Fruit fly (Drosophila melanogaster): ENCODE data around the gene hth.

Gene hth

DNA sequence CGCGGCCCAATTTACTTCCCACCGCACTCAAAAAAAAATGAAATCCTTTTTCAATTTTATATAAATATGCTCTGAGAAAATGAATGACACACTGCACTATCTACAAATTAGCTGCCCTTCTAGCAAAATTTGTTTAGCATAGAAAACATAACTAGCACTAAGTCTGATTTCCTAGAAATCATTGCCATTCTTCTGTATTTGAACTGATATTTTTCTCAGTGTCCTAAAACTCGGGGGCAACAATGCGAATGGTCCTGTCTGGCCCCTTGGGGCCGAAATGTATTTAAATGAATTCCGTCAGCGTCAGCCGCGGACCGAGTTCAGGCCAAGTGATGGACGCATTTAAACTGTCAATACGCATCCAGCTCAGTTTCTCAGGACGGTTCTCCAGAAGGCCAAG lies 33.3 kb upstream of the hth start:
- peak; percentile 51 for TF ChIP-seq sens (GFP tag)
- no peak for TF ChIP-seq ems (GFP tag; optimal IDR thresholded peaks at IDR 0.05)

DNA sequence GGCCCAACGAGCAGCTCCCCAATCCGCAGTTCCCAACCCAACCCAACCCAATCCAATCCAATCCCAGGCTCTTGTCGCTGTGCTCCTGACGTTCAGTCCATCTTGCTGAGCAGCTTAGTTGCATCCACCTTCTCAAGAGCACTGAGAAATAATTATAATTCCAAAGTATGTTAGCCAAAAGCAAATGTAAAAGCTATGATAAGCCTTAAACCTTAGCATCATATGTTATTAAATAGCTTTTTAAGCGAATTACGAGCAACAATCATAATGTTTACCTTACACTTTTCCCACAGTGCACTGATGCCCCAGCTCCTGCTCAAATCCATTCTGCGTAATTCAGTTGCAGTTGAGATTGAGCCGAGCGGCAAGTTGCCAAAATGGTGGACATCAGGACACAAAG lies 30.6 kb upstream of the hth start:
- TF ChIP-seq Spps (tag; optimal IDR thresholded peaks at IDR 0.05): no peak
- no peak for TF ChIP-seq onecut (GFP tag; IDR thresholded peaks at IDR 0.05)
- no peak for TF ChIP-seq CG10321 (GFP tag; IDR thresholded peaks at IDR 0.05)
- TF ChIP-seq z (GFP tag; IDR thresholded peaks at IDR 0.05): no peak
- no peak for TF ChIP-seq CG13624 (GFP tag; optimal IDR thresholded peaks at IDR 0.05)
- no peak for TF ChIP-seq YL-1 (GFP tag; optimal IDR thresholded peaks at IDR 0.05)
- TF ChIP-seq cg (GFP tag; optimal IDR thresholded peaks at IDR 0.05): no peak
- no peak for TF ChIP-seq Sin3A (optimal IDR thresholded peaks at IDR 0.05)
- no peak for TF ChIP-seq usp (GFP tag; optimal IDR thresholded peaks at IDR 0.05)

DNA sequence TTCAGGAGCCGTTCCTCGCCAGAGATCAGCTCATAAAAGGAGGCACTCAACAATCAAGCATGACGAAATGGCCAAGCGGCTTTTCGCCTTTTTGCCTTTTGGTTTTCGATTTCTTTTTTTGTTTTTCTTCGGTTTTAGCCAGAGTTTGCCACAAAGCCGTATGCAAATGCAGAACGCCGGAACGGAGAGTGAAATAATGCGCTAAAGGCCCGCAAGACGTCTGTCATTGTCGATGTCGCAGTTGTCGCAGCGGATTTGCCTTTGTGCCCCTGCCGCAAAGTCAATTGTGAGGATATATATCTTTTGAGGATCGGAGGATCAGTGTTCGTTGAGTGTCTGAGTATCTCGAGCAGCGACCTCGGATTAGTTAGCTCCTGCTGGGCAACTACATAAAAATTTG lies 28.6 kb upstream of the hth start:
- TF ChIP-seq D (optimal IDR thresholded peaks at IDR 0.05): peak; percentile 74
- no peak for TF ChIP-seq D (GFP tag; optimal IDR thresholded peaks at IDR 0.05)
- TF ChIP-seq tll (GFP tag; optimal IDR thresholded peaks at IDR 0.05): peak in 1 of 2 experiments; percentile 99
- no peak for TF ChIP-seq zf30C (GFP tag; optimal IDR thresholded peaks at IDR 0.05)
- TF ChIP-seq CG42726 (GFP tag; IDR thresholded peaks at IDR 0.05; ENCODE audit: partially characterized antibody): no peak
- TF ChIP-seq fd96Cb (tag; optimal IDR thresholded peaks at IDR 0.05): no peak
- TF ChIP-seq Fer3 (tag; optimal IDR thresholded peaks at IDR 0.05): no peak
- no peak for TF ChIP-seq tup (GFP tag; optimal IDR thresholded peaks at IDR 0.05)
- peak; percentile 49 for TF ChIP-seq zen (tag; optimal IDR thresholded peaks at IDR 0.05)
- TF ChIP-seq prd (optimal IDR thresholded peaks at IDR 0.05): no peak
- 0 out of 3 replicates have a peak, but pooled peaks have one; percentile 13 for TF ChIP-seq prd (GFP tag; IDR thresholded peaks at IDR 0.05)

- TF ChIP-seq sim (GFP tag; IDR thresholded peaks at IDR 0.05) (peak; percentile 51; the same call in 1 of the 2 replicates), kay (GFP tag; optimal IDR thresholded peaks at IDR 0.05) (no peak), fd64A (GFP tag; optimal IDR thresholded peaks at IDR 0.05) (peak; percentile 56), Dfd (GFP tag; optimal IDR thresholded peaks at IDR 0.05) (no peak), chm (GFP tag; IDR thresholded peaks at IDR 0.05) (peak; percentile 85), CG11398 (GFP tag; optimal IDR thresholded peaks at IDR 0.05) (peak; percentile 42), hbn (GFP tag; IDR thresholded peaks at IDR 0.05; ENCODE audit: partially characterized antibody) (no peak), B-H2 (GFP tag; optimal IDR thresholded peaks at IDR 0.05) (no peak), Dbx (GFP tag; IDR thresholded peaks at IDR 0.05) (no peak), hb (GFP tag; IDR thresholded peaks at IDR 0.05; ENCODE audit: partially characterized antibody) (no peak), al (GFP tag; IDR thresholded peaks at IDR 0.05) (no peak), sr (GFP tag; IDR thresholded peaks at IDR 0.05) (peak; percentile 90), phol (tag; optimal IDR thresholded peaks at IDR 0.05) (peak; percentile 90), fd96Cb (tag; optimal IDR thresholded peaks at IDR 0.05) (peak; percentile 4), CG7745 (tag; optimal IDR thresholded peaks at IDR 0.05) (no peak), sens (GFP tag) (peak; percentile 91), lola (GFP tag; optimal IDR thresholded peaks at IDR 0.05) (peak in 1 of 3 experiments; percentile 17), CG9609 (GFP tag; optimal IDR thresholded peaks at IDR 0.05) (no peak), CG6683 (GFP tag; optimal IDR thresholded peaks at IDR 0.05) (no peak), CG4424 (GFP tag; optimal IDR thresholded peaks at IDR 0.05) (peak; percentile 72), E2f1 (GFP tag; IDR thresholded peaks at IDR 0.05) (no peak), Sox102F (GFP tag; optimal IDR thresholded peaks at IDR 0.05) (peak; percentile 33), CG12104 (GFP tag; optimal IDR thresholded peaks at IDR 0.05) (no peak), CG12391 (tag; optimal IDR thresholded peaks at IDR 0.05) (peak; percentile 31), eve (GFP tag; optimal IDR thresholded peaks at IDR 0.05) (peak in 1 of 2 experiments; percentile 77), CG11723 (GFP tag; optimal IDR thresholded peaks at IDR 0.05) (peak; percentile 15), Bteb2 (GFP tag; optimal IDR thresholded peaks at IDR 0.05) (no peak), CG17912 (GFP tag; optimal IDR thresholded peaks at IDR 0.05) (peak; percentile 50)
Observed at dm6 chr3R:10664942-10665341, 25.6 kb upstream of the hth start.

Measured in whole organism, embryonic.